Worm (Caenorhabditis elegans) whole organism, dauer: Measurements from ENCODE around the gene Y116A8C.43.

Experiments used
- unc-62 ChIP-seq: sonication (generic microtip); optimal IDR thresholded peaks from 2 replicates; lab custom pipeline; 2017; ENCODE audit warnings: missing biosample characterization, missing genetic modification reagents, missing genetic modification characterization

Y116A8C.43 gene

DNA sequence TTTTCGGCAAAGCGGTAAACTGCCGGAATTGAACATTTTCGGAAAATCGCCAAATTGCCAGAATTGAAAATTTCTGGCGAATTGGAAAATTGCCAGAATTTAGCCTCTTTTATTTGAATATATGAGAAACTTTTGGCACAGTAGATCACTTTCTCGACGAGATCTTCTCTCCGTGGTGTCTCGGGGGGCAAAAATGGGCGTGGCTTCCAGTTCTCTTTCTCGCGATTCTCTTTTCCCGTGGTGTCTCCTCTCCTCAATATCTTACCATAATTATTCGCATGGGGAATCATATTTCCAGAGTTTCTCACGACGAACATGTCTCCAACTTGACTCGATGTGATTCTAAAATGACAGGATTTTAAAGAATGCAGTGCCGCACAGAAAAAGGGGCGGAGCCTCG, 10.5 kb downstream of the Y116A8C.43 start:
- TF ChIP-seq unc-62 (GFP tag; lab: Kevin White, UChicago) = no peak

DNA sequence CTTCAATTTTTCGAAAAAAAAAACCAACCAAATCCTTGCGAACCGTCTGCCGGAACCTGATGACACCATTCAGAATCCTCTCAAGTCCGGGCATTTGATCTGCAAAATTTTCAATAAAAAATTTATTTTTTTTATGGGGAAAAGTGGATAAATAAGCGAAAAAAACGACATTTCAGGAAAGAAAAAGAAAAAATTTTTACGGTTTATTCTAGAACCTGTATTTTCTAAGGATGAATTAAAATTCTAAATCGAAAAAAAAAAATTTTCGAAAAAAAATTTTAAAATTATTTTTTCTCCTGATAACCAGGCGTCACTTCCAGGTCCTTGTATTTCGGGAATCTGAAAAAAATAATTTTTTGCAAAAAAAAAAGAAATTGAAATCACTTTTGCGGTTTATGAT, 11.5 kb downstream of the Y116A8C.43 start, which contains the start of gene bca-2:
TSS of gene bca-2 (minus strand) at position 101 of the 400 bp plus-strand sequence.
- TF ChIP-seq unc-62 (GFP tag; lab: Kevin White, UChicago) = no peak

ce11 chrIV:17100628-17101338, 12.1 kb downstream of the Y116A8C.43 start:
- no peak for TF ChIP-seq unc-62 (GFP tag; lab: Kevin White, UChicago)

DNA sequence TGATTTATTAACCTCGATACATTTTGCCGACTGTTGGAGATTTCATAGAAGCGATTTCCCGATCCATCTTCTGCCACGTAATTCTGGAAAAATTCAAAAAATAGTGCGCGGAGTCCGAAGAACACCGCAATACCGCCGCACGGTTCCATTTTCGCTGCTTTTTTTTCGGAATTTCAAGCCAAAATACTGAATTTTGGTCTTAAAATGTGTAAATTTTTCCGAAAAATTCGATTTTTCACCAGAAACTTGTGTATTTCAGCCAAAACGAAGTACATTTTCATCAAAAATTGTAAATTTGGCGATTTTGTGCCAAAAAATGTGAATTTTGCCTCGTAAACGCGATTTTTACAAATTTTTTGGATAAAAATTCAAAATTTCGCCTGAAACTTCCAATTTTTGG, 14.5 kb downstream of the Y116A8C.43 start:
- no peak for TF ChIP-seq unc-62 (GFP tag; lab: Kevin White, UChicago)

DNA sequence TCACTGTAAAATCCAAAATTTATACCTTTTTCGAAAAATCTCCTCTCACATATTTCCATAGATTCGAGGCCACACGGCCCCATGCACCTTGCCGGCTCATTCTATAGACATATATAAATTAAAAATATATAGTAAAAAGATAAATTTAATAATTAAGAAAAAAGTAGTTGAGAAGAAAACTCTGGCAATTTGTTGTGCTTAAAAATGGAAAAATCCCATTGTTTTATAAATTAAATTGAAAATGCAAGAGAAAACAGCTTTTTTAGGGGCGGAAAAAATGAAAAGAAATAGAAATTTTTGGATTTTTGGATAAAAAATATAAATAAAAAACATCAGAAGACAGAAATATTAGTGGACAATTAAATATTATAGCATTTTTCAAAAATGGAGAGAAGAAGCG, 15.0 kb downstream of the Y116A8C.43 start, which contains the start of gene Y116A8C.30:
TSS of gene Y116A8C.30 (minus strand) at position 101 of the 400 bp plus-strand sequence.
- TF ChIP-seq unc-62 (GFP tag; lab: Kevin White, UChicago) = no peak

ce11 chrIV:17104157-17104872, 15.7 kb downstream of the Y116A8C.43 start:
- TF ChIP-seq unc-62 (GFP tag; lab: Kevin White, UChicago) = no peak

ce11 chrIV:17105578-17105977, 16.9 kb downstream of the Y116A8C.43 start:
- no peak for TF ChIP-seq unc-62 (GFP tag; lab: Kevin White, UChicago)

DNA sequence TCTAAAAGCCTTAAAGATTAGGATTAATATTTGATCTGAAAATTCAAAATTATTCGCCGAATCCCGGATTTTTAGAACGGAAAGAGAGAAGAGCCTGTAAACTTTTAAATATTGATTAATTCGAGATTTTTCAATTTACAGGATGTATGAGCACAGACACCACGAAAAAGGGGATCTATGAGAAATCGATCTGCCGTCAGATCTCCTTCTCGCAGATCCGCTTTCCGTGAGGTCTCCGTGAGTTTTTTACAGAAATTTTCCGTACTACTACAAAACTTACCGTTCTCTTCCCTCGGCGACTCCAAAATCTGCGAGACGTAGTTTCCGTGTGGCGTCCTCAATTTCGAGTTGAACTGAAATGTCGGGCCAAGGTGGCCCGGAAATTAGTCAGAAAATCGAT, 19.5 kb downstream of the Y116A8C.43 start:
- TF ChIP-seq unc-62 (GFP tag; lab: Kevin White, UChicago) = no peak

- no peak for TF ChIP-seq unc-62 (GFP tag; lab: Kevin White, UChicago)
These were observed 20.2 kb downstream of the Y116A8C.43 start for ce11 chrIV:17108805-17109204.

- no peak for TF ChIP-seq unc-62 (GFP tag; lab: Kevin White, UChicago)
These were observed 20.8 kb downstream of the Y116A8C.43 start for ce11 chrIV:17109436-17109835.

ce11 chrIV:17110882-17111281, 22.2 kb downstream of the Y116A8C.43 start, which contains the start of gene sfa-1:
Gene sfa-1 (minus strand): TSS chrIV:17110982.
- TF ChIP-seq unc-62 (GFP tag; lab: Kevin White, UChicago) = no peak

- TF ChIP-seq unc-62 (GFP tag; lab: Kevin White, UChicago) = no peak
These were observed 23.2 kb downstream of the Y116A8C.43 start, which contains the start of gene Y116A8C.33 for ce11 chrIV:17111813-17112212. Gene Y116A8C.33 (plus strand): TSS chrIV:17112113.

DNA sequence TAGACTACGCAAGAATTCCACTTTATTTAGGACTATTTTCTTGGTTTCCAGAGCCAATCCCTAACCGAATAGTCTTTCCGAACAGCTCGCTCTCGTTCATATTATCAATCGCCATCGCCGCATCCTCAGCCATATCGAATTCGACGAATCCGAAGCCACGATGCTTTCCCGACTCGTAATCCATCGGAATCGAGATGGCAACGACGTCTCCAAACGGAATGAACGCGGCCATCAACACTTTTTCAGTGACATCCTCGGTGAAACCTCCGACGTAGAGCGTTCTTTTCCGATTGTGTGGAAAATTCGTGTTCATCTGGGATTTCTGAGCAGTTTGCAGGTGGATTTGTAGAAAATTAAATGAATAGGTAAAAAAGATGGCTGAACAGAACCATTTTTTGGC, 27.7 kb downstream of the Y116A8C.43 start, which contains the start of gene cyn-13:
TSS of gene cyn-13 (minus strand) at position 313 of the 400 bp plus-strand sequence.
- TF ChIP-seq unc-62 (GFP tag; lab: Kevin White, UChicago) = no peak

DNA sequence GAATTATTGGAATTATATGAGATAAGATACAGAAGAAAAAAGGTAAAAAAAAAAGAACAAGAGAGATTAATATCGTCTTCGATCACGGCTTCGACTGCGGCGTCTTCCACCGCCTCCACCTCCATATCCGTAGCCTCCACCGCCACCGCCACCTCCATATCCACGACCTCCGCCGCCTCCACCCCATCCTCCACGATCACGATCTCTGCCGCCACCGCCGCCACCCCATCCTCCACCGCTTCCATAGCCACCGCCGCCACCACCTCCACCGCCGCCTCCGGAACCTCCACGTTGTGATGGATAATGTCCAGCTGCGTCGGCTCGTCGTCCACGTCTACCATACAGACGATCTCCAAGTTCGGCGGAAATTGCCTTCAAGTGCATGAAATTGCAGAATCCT, 28.2 kb downstream of the Y116A8C.43 start:
- no peak for TF ChIP-seq unc-62 (GFP tag; lab: Kevin White, UChicago)

DNA sequence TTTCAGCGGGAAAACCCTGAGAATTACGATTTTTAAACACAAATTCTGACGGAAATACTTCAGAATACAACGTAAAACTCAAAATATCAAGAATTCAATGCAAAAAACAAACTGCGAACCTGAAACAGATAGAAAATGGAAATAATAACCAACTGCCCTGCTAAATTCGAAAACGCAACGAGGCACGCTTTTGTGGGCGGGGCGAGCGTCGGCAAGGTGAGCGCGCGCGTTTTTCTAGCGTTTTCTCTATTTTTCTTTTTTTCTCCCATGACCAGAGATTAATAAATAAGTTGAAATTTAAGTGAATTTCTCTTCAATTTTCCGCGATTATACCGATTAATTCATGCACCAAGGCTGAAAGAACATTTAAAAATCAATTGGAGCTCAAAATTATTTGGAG, 29.9 kb downstream of the Y116A8C.43 start, which contains the start of gene uaf-2:
TSS of gene uaf-2 (minus strand) at position 183 of the 400 bp plus-strand sequence.
- TF ChIP-seq unc-62 (GFP tag; lab: Kevin White, UChicago) = no peak
